Worm (Caenorhabditis elegans): ENCODE data around the gene E02H4.5.

E02H4.5 gene

DNA sequence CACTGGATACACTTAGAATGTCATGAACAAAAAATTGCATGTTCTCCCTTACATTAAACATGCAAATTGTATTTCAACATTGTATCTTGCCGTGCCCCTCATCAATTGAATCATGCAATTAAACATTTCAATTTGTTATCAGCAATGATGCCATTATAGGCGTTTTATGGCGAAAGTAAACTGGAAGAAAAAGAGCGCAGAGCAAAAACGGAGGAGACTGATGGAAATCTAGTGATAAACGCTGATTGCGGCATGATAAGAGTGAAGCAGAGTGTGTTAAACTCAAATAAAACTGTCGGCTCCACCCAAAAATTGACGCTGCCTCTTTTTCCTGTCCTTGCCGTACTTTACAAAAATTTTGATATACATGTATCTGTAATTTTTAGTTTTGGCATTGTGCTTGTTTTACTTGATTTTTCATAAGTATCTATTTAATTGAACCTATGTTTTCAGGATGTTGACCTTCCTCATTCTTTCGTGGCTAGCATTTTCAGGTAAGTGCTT lies 40.4 kb downstream of the E02H4.5 start, which contains the start of gene K06G5.1 (continued):
- TF ChIP-seq snu-23 (GFP tag; optimal IDR thresholded peaks at IDR 0.05) = no peak
- TF ChIP-seq nhr-12 (tag; optimal IDR thresholded peaks at IDR 0.05) = no peak
- no peak for TF ChIP-seq ztf-4 (tag; optimal IDR thresholded peaks at IDR 0.05)
- TF ChIP-seq nhr-90 (tag; optimal IDR thresholded peaks at IDR 0.05; ENCODE audit: poor library complexity) = peak; percentile 33
- TF ChIP-seq lin-14 (GFP tag; optimal IDR thresholded peaks at IDR 0.05) = no peak

DNA sequence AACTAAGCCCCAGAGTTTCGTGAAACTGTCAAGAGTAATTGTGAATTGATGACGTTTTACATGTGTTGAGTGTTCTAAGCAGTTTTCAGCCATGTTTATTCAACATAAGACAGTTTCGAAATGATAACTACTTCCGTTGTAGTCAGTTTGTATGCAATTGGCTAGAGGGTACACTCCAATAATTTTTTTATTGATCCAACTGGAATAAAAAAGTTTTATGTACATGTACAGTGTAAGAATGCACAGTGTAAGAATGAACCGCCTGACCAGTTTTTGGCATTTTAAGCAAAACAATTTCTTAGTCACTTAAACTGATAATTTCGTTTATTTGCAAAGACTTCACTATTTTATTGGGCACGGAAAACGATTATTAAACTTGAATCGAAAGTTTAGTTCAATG lies 41.6 kb downstream of the E02H4.5 start:
- no peak for TF ChIP-seq irx-1 (tag; optimal IDR thresholded peaks at IDR 0.05)
- TF ChIP-seq lsy-2 (tag; optimal IDR thresholded peaks at IDR 0.05) = no peak
- no peak for TF ChIP-seq nhr-28 (tag; optimal IDR thresholded peaks at IDR 0.05)
- no peak for TF ChIP-seq nhr-85 (tag)
- TF ChIP-seq tbx-2 (tag; optimal IDR thresholded peaks at IDR 0.05) = no peak
- no peak for TF ChIP-seq nhr-77 (tag; optimal IDR thresholded peaks at IDR 0.05)
- TF ChIP-seq egl-27 (tag; optimal IDR thresholded peaks at IDR 0.05) = no peak
- TF ChIP-seq nhr-11 (tag; optimal IDR thresholded peaks at IDR 0.05) = no peak
- peak; percentile 29 for TF ChIP-seq elt-2 (tag; optimal IDR thresholded peaks at IDR 0.05)

ce11 chrX:14207942-14208341 lies 47.0 kb downstream of the E02H4.5 start, which contains the start of gene ceh-37:
TSS of gene ceh-37 (minus strand) at chrX:14208000.
- peak; percentile 78 for TF ChIP-seq elt-2 (tag; optimal IDR thresholded peaks at IDR 0.05)
- TF ChIP-seq egl-27 (tag; optimal IDR thresholded peaks at IDR 0.05) = no peak
- TF ChIP-seq nhr-19 (GFP tag; conservative IDR thresholded peaks at IDR 0.05) = no peak
- TF ChIP-seq pqm-1 (tag; optimal IDR thresholded peaks at IDR 0.05) = peak; percentile 46
- no peak for TF ChIP-seq nhr-76 (tag; optimal IDR thresholded peaks at IDR 0.05)

DNA sequence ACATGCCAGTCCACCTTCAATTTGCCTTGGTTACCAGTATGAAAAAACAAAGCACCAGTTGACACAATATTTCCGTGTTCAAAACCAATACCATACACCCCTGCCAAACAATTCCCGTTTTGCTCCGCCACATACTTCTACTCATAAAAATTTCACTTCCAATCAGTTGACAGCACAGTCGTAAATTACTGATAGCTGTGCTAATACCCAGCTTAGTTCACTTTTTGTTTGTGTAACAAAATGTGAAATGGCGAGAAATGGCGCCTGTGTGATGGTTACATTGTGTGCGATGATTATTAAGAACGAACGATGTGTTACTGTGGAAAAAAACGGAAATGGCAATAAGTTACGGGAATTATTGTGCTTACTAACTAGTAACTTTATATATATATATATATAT lies 48.6 kb downstream of the E02H4.5 start:
- no peak for TF ChIP-seq efl-1 (optimal IDR thresholded peaks at IDR 0.05)
- peak in 1 of 2 experiments; percentile 44 for TF ChIP-seq efl-1 (GFP tag; optimal IDR thresholded peaks at IDR 0.05 in 1 of 2)
- peak in 1 of 2 experiments; percentile 16 for TF ChIP-seq lin-35 (GFP tag; optimal IDR thresholded peaks at IDR 0.05)
- TF ChIP-seq sup-37 (GFP tag; optimal IDR thresholded peaks at IDR 0.05) = no peak
- no peak for TF ChIP-seq nhr-11 (tag; optimal IDR thresholded peaks at IDR 0.05)
- TF ChIP-seq ceh-8 (GFP tag; optimal IDR thresholded peaks at IDR 0.05) = no peak
- no peak for TF ChIP-seq ama-1 (optimal IDR thresholded peaks at IDR 0.05)
- peak; percentile 49 for TF ChIP-seq elt-2 (tag; optimal IDR thresholded peaks at IDR 0.05)
- TF ChIP-seq nhr-90 (tag; optimal IDR thresholded peaks at IDR 0.05; ENCODE audit: poor library complexity) = no peak
- no peak for TF ChIP-seq Y116A8C.19 (tag; optimal IDR thresholded peaks at IDR 0.05; ENCODE audit: borderline replicate concordance)
- no peak for TF ChIP-seq C16A3.4 (tag; optimal IDR thresholded peaks at IDR 0.05)
- no peak for TF ChIP-seq efl-3 (GFP tag; optimal IDR thresholded peaks at IDR 0.05)

Data from whole organism, L1 larva.